Fruit fly (Drosophila melanogaster): ENCODE measurements around the gene CG42656.

The CG42656 gene

DNA sequence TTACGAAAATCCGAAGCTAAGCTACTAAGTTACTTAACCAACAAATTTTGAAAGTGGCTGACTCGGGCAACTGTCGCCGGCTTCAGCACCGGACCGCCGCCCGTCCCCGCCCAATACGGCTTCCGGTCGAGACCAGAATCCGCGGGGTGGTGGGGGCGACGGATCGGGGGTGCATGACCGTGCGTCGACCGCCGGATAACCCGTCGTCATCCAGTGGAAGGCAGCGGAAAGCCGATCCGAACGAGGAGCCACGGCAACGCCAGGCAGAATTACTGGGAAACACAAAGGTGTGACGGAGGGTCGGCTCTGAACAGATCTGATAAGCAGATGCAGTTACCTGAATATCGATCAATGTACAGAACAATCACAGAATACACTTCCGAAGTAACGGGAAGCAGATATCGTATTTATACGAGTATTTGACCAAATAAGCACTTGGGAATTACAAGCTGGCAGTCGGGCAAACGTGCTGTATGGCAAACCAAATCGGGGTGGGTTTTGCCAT, 18.4 kb downstream of the CG42656 start (continued):
- TF ChIP-seq CG15336 (GFP tag; IDR thresholded peaks at IDR 0.05) = peak; percentile 55; the same call in 1 of the 2 replicates
- no peak for TF ChIP-seq Sox15 (GFP tag; optimal IDR thresholded peaks at IDR 0.05)
- TF ChIP-seq fkh (GFP tag; optimal IDR thresholded peaks at IDR 0.05) = no peak
- TF ChIP-seq CG8119 (GFP tag; IDR thresholded peaks at IDR 0.05) = peak; percentile 57; the same call in 2 of the 3 replicates
- TF ChIP-seq CG3032 (tag; optimal IDR thresholded peaks at IDR 0.05) = peak; percentile 48
- TF ChIP-seq Blimp-1 (GFP tag; optimal IDR thresholded peaks at IDR 0.05) = peak; percentile 39
- no peak for TF ChIP-seq dac (GFP tag; optimal IDR thresholded peaks at IDR 0.05)
- peak; percentile 46 for TF ChIP-seq Eip93F (GFP tag; optimal IDR thresholded peaks at IDR 0.05)
- TF ChIP-seq Met (GFP tag; optimal IDR thresholded peaks at IDR 0.05) = peak; percentile 63
- TF ChIP-seq CG10669 (GFP tag; optimal IDR thresholded peaks at IDR 0.05) = peak; percentile 45
- TF ChIP-seq Hr38 (GFP tag; optimal IDR thresholded peaks at IDR 0.05) = no peak
- no peak for TF ChIP-seq CG10631 (GFP tag; optimal IDR thresholded peaks at IDR 0.05)
- TF ChIP-seq CG11762 (GFP tag; optimal IDR thresholded peaks at IDR 0.05; ENCODE audit: insufficient read depth) = no peak
- peak; percentile 13 for TF ChIP-seq CG32006 (GFP tag; optimal IDR thresholded peaks at IDR 0.05)
- TF ChIP-seq achi (GFP tag; optimal IDR thresholded peaks at IDR 0.05) = peak; percentile 48
- TF ChIP-seq CG6276 (GFP tag; optimal IDR thresholded peaks at IDR 0.05) = no peak
- peak; percentile 36 for TF ChIP-seq CG11294 (GFP tag; IDR thresholded peaks at IDR 0.05)
- TF ChIP-seq CG34406 (GFP tag; optimal IDR thresholded peaks at IDR 0.05) = peak; percentile 43
- TF ChIP-seq net (GFP tag; optimal IDR thresholded peaks at IDR 0.05) = peak; percentile 40
- peak; percentile 96 for TF ChIP-seq svp (GFP tag)
- peak; percentile 90 for TF ChIP-seq vri (GFP tag; optimal IDR thresholded peaks at IDR 0.05)
- TF ChIP-seq esn (GFP tag; optimal IDR thresholded peaks at IDR 0.05) = peak; percentile 59
- peak; percentile 70 for TF ChIP-seq fd85E (GFP tag; optimal IDR thresholded peaks at IDR 0.05)
- peak; percentile 50 for TF ChIP-seq Smox (GFP tag; optimal IDR thresholded peaks at IDR 0.05)
- TF ChIP-seq CG1621 (tag; optimal IDR thresholded peaks at IDR 0.05) = peak; percentile 100

DNA sequence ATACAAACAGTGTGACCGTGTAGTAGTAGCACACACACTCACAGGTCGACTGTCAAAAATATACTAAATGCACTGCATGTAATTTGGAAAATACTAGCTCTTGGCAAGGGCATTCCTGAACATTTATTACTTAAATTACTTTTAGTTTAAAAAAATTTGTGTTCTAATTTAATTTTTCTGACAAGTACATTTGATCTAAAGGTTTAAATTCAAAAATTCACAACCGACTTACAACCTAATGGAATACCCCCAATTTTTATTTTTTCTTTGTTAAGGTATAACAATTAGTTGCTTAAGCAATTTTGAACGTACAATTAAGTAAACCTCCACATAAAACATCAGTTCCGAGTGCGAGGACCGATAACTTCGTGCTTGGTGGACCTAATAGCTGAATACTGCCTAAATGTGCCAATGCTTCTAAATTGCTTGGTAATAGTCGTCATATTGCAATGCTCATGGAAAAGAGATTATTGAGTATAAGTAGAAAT, 19.3 kb downstream of the CG42656 start, which contains the start of gene CG1142:
CG1142 (minus strand) TSS at position 15 of the 488 bp plus-strand sequence.
- peak; percentile 92 for TF ChIP-seq CG6854 (GFP tag; optimal IDR thresholded peaks at IDR 0.05)
- peak; percentile 83 for TF ChIP-seq CG16779 (tag; optimal IDR thresholded peaks at IDR 0.05)
- peak; percentile 75 for TF ChIP-seq Eip93F (GFP tag; optimal IDR thresholded peaks at IDR 0.05)
- TF ChIP-seq Ets21C (GFP tag; optimal IDR thresholded peaks at IDR 0.05) = peak; percentile 94
- peak; percentile 98 for TF ChIP-seq topi (GFP tag; optimal IDR thresholded peaks at IDR 0.05)
- peak; percentile 97 for TF ChIP-seq Met (GFP tag; optimal IDR thresholded peaks at IDR 0.05)
- peak; percentile 99 for TF ChIP-seq CG8119 (GFP tag; IDR thresholded peaks at IDR 0.05)
- peak; percentile 94 for TF ChIP-seq Sox102F (GFP tag; optimal IDR thresholded peaks at IDR 0.05)
- TF ChIP-seq CG11902 (GFP tag; optimal IDR thresholded peaks at IDR 0.05) = peak; percentile 92
- peak; percentile 95 for TF ChIP-seq Sox15 (GFP tag; optimal IDR thresholded peaks at IDR 0.05)
- peak; percentile 96 for TF ChIP-seq CG32006 (GFP tag; optimal IDR thresholded peaks at IDR 0.05)
- TF ChIP-seq CG8319 (GFP tag; optimal IDR thresholded peaks at IDR 0.05) = peak; percentile 96
- peak; percentile 97 for TF ChIP-seq acj6 (GFP tag; optimal IDR thresholded peaks at IDR 0.05)
- peak; percentile 95 for TF ChIP-seq CG6276 (GFP tag; optimal IDR thresholded peaks at IDR 0.05)
- TF ChIP-seq achi (GFP tag; optimal IDR thresholded peaks at IDR 0.05) = peak; percentile 96
- TF ChIP-seq Eip75B (GFP tag; optimal IDR thresholded peaks at IDR 0.05) = peak; percentile 97
- TF ChIP-seq CG1621 (tag; optimal IDR thresholded peaks at IDR 0.05) = peak; percentile 96
- TF ChIP-seq CG4318 (GFP tag; optimal IDR thresholded peaks at IDR 0.05) = peak; percentile 91
- TF ChIP-seq Lpt (GFP tag; optimal IDR thresholded peaks at IDR 0.05) = peak; percentile 95
- peak; percentile 95 for TF ChIP-seq CG7368 (GFP tag; optimal IDR thresholded peaks at IDR 0.05)
- TF ChIP-seq Eip78C (GFP tag) = peak; percentile 99
- TF ChIP-seq ss (GFP tag; optimal IDR thresholded peaks at IDR 0.05) = peak; percentile 92 to 97
- TF ChIP-seq svp (GFP tag) = peak; percentile 99
- TF ChIP-seq Smox (GFP tag; optimal IDR thresholded peaks at IDR 0.05) = peak; percentile 97
- TF ChIP-seq spab (GFP tag; optimal IDR thresholded peaks at IDR 0.05) = peak; percentile 95
- TF ChIP-seq eg (GFP tag; IDR thresholded peaks at IDR 0.05) = peak; percentile 99
- TF ChIP-seq esn (GFP tag; optimal IDR thresholded peaks at IDR 0.05) = peak; percentile 98
- TF ChIP-seq CG3032 (tag; optimal IDR thresholded peaks at IDR 0.05) = peak; percentile 99
- peak; percentile 97 for TF ChIP-seq pdm3 (GFP tag; optimal IDR thresholded peaks at IDR 0.05)
- TF ChIP-seq CG10631 (GFP tag; optimal IDR thresholded peaks at IDR 0.05) = peak; percentile 97
- TF ChIP-seq fkh (GFP tag; optimal IDR thresholded peaks at IDR 0.05) = peak; percentile 80
- TF ChIP-seq Sox14 (GFP tag; optimal IDR thresholded peaks at IDR 0.05) = peak; percentile 99
- peak; percentile 98 for TF ChIP-seq CG10669 (GFP tag; optimal IDR thresholded peaks at IDR 0.05)
- TF ChIP-seq OdsH (GFP tag; optimal IDR thresholded peaks at IDR 0.05) = peak; percentile 97
- peak; percentile 95 for TF ChIP-seq net (GFP tag; optimal IDR thresholded peaks at IDR 0.05)
- TF ChIP-seq dsx (GFP tag; optimal IDR thresholded peaks at IDR 0.05; ENCODE audit: poor library complexity, severe bottlenecking) = peak; percentile 98
- TF ChIP-seq salr (GFP tag; optimal IDR thresholded peaks at IDR 0.05) = peak; percentile 95 to 97
- peak; percentile 98 for TF ChIP-seq CG3919 (GFP tag; optimal IDR thresholded peaks at IDR 0.05)
